Fruit fly (Drosophila melanogaster): Measurements from ENCODE around the gene bru2.

The bru2 gene

dm6 chr2L:12435976-12436771 lies 92.2 kb downstream of the bru2 start (continued):
- TF ChIP-seq CG13296 (GFP tag; optimal IDR thresholded peaks at IDR 0.05) (no peak), CG6689 (GFP tag; IDR thresholded peaks at IDR 0.05) (no peak), CG7839 (tag; optimal IDR thresholded peaks at IDR 0.05) (no peak), HLH4C (GFP tag; IDR thresholded peaks at IDR 0.05; ENCODE audit: partially characterized antibody) (no peak), p53 (GFP tag; optimal IDR thresholded peaks at IDR 0.05) (no peak), E2f1 (GFP tag; IDR thresholded peaks at IDR 0.05) (no peak), ATbp (GFP tag; optimal IDR thresholded peaks at IDR 0.05) (no peak), CG7963 (GFP tag; IDR thresholded peaks at IDR 0.05; ENCODE audit: partially characterized antibody) (no peak), slou (GFP tag; optimal IDR thresholded peaks at IDR 0.05) (no peak), nerfin-2 (GFP tag; IDR thresholded peaks at IDR 0.05; ENCODE audit: partially characterized antibody) (no peak), hbn (GFP tag; IDR thresholded peaks at IDR 0.05; ENCODE audit: partially characterized antibody) (peak; percentile 32), Tbp (GFP tag; optimal IDR thresholded peaks at IDR 0.05) (no peak), CG8478 (optimal IDR thresholded peaks at IDR 0.05) (no peak), CG11085 (GFP tag; IDR thresholded peaks at IDR 0.05) (no peak), bcd (GFP tag; optimal IDR thresholded peaks at IDR 0.05) (no peak), CG12104 (GFP tag; optimal IDR thresholded peaks at IDR 0.05) (no peak), Blimp-1 (GFP tag; optimal IDR thresholded peaks at IDR 0.05) (no peak), D (optimal IDR thresholded peaks at IDR 0.05) (no peak), D (GFP tag; optimal IDR thresholded peaks at IDR 0.05) (no peak), CG9817 (tag; optimal IDR thresholded peaks at IDR 0.05) (no peak), CG11504 (tag; optimal IDR thresholded peaks at IDR 0.05) (no peak), CG31365 (tag; optimal IDR thresholded peaks at IDR 0.05) (no peak), CG34422 (GFP tag; IDR thresholded peaks at IDR 0.05) (peak; percentile 37; the same call in 1 of the 3 replicates), CG2120 (GFP tag; optimal IDR thresholded peaks at IDR 0.05) (no peak), run (tag; optimal IDR thresholded peaks at IDR 0.05) (no peak), sens (GFP tag) (no peak), CG11560 (tag; IDR thresholded peaks at IDR 0.05) (no peak), chm (GFP tag; IDR thresholded peaks at IDR 0.05) (no peak), Six4 (GFP tag; optimal IDR thresholded peaks at IDR 0.05) (no peak), nom (GFP tag; optimal IDR thresholded peaks at IDR 0.05) (no peak), CrebB (tag; optimal IDR thresholded peaks at IDR 0.05) (peak; percentile 15), CG43689 (GFP tag; IDR thresholded peaks at IDR 0.05) (no peak), Neu2 (GFP tag; optimal IDR thresholded peaks at IDR 0.05; ENCODE audit: borderline replicate concordance) (no peak), nmo (GFP tag; optimal IDR thresholded peaks at IDR 0.05) (peak; percentile 6), tgo (GFP tag; IDR thresholded peaks at IDR 0.05) (no peak; the same call in 2 of the 3 replicates), cg (GFP tag; optimal IDR thresholded peaks at IDR 0.05) (peak; percentile 58), CG8944 (GFP tag; optimal IDR thresholded peaks at IDR 0.05) (no peak), gro (GFP tag; optimal IDR thresholded peaks at IDR 0.05) (no peak), sens-2 (GFP tag; IDR thresholded peaks at IDR 0.05) (no peak), CG14710 (tag; optimal IDR thresholded peaks at IDR 0.05) (no peak), CG33213 (GFP tag; optimal IDR thresholded peaks at IDR 0.05) (no peak), CG11093 (GFP tag; IDR thresholded peaks at IDR 0.05) (no peak), CG3065 (GFP tag; optimal IDR thresholded peaks at IDR 0.05) (no peak), CG11696 (GFP tag; IDR thresholded peaks at IDR 0.05) (no peak), Sry-δ (GFP tag; optimal IDR thresholded peaks at IDR 0.05) (no peak), Ada2b (GFP tag; IDR thresholded peaks at IDR 0.05) (no peak), CG3726 (GFP tag; IDR thresholded peaks at IDR 0.05) (no peak), CG10959 (GFP tag; IDR thresholded peaks at IDR 0.05) (no peak), Sry-β (GFP tag; optimal IDR thresholded peaks at IDR 0.05) (peak; percentile 89), CG6683 (GFP tag; optimal IDR thresholded peaks at IDR 0.05) (no peak), CG11398 (GFP tag; optimal IDR thresholded peaks at IDR 0.05) (no peak)

Measured in whole organism, embryonic.